Worm (Caenorhabditis elegans) whole organism, L4 larva: ENCODE results near the gene dyf-2.

Experiments used
- F10B5.3 ChIP-seq: sonication (generic microtip); optimal IDR thresholded peaks from 2 replicates; lab custom pipeline; 2016; ENCODE audit warnings: mild to moderate bottlenecking, missing genetic modification characterization, missing compliant biosample characterization
- Y75B8A.6 ChIP-seq: fragments of 200-800 bp; sonication (Bioruptor generic); IDR thresholded peaks from 2 replicates; pipeline ENCODE4 v1.3.6; 2022; ENCODE audit warnings: missing genetic modification reagents, missing genetic modification characterization, missing compliant biosample characterization
- ama-1 ChIP-seq: fragments of 150-350 bp; optimal IDR thresholded peaks from 2 replicates; lab custom pipeline; 2014; ENCODE audit warnings: inconsistent platforms, mixed read lengths
- egl-27 ChIP-seq: sonication (generic microtip); optimal IDR thresholded peaks from 3 replicates; lab custom pipeline; 2017; ENCODE audit warnings: missing biosample characterization, missing genetic modification reagents, missing genetic modification characterization
- fkh-10 ChIP-seq: fragments of 150-350 bp; optimal IDR thresholded peaks from 2 replicates; lab custom pipeline; 2014; ENCODE audit warnings: missing biosample characterization, missing genetic modification reagents, missing genetic modification characterization
- nhr-10 ChIP-seq: fragments of 150-350 bp; optimal IDR thresholded peaks from 2 replicates; lab custom pipeline; 2014; ENCODE audit warnings: missing biosample characterization, missing genetic modification characterization
- nhr-28 ChIP-seq: fragments of 150-350 bp; optimal IDR thresholded peaks from 2 replicates; lab custom pipeline; 2014; ENCODE audit warnings: missing biosample characterization, missing genetic modification characterization
- rbr-2 ChIP-seq: sonication (generic microtip); optimal IDR thresholded peaks from 2 replicates; lab custom pipeline; 2016; ENCODE audit warnings: missing genotype, missing genetic modification characterization, missing compliant biosample characterization
- spr-3 ChIP-seq: fragments of 200-800 bp; sonication (Bioruptor generic); optimal IDR thresholded peaks from 2 replicates; lab custom pipeline; 2018; ENCODE audit warnings: mild to moderate bottlenecking, missing genetic modification characterization, missing compliant biosample characterization
- unc-62 ChIP-seq, 3 experiments: fragments of 150-350 bp in 1 of 3; sonication (generic microtip); optimal IDR thresholded peaks in 2 of 3; peaks in 1 of 3; 1 replicate in 1 of 3; 2 replicates in 2 of 3; lab custom pipeline; 2014 to 2017; ENCODE audit warnings: missing biosample characterization in 3 of 3, missing genetic modification characterization in 3 of 3, missing genetic modification reagents in 3 of 3, missing genotype in 1 of 3

DNA sequence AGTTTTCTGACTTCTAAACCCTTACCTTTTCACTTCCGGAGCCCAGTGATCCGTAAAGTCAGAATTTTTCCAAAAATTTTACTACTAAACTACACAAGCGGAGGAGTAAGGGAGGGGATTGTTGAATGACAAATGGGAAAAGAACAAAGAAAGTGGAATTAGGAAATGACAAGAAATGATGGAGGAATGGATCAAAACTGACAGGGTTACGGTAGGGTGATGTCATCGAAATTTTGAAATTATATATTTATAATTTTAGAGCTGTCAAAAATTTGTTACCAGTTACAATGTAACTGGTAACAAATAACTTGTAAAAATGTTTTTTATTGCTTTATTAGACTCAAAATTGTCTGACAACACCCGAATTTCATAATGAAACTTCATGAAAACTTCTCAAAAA lies 19.8 kb downstream of the dyf-2 start:
- TF ChIP-seq spr-3 (GFP tag; lab: Kevin White, UChicago) (no peak), nhr-10 (no peak), Y75B8A.6 (no peak), unc-62 (GFP tag; optimal IDR thresholded peaks at IDR 0.05 in 1 of 2; lab: Kevin White, UChicago) (peak in 1 of 2 experiments; percentile 64), unc-62 (tag; optimal IDR thresholded peaks at IDR 0.05; lab: Kevin White, UChicago) (no peak), fkh-10 (no peak), F10B5.3 (tag; lab: Kevin White, UChicago) (no peak), egl-27 (tag; lab: Kevin White, UChicago) (no peak), nhr-28 (tag; lab: Kevin White, UChicago) (no peak), rbr-2 (no peak), ama-1 (no peak)
